Fruit fly (Drosophila melanogaster): ENCODE measurements around the gene CG8191.

The CG8191 gene

dm6 chrX:15697581-15698208 lies 34.3 kb upstream of the CG8191 start:
- TF ChIP-seq Mio (GFP tag; optimal IDR thresholded peaks at IDR 0.05) = no peak
- peak; percentile 74 for TF ChIP-seq sage (GFP tag; optimal IDR thresholded peaks at IDR 0.05)
- no peak for TF ChIP-seq Dfd (GFP tag; optimal IDR thresholded peaks at IDR 0.05)
- TF ChIP-seq OdsH (GFP tag; optimal IDR thresholded peaks at IDR 0.05) = peak; percentile 84
- TF ChIP-seq Dif (GFP tag; optimal IDR thresholded peaks at IDR 0.05; ENCODE audit: partially characterized antibody) = no peak
- TF ChIP-seq dl (GFP tag; optimal IDR thresholded peaks at IDR 0.05; ENCODE audit: insufficient read depth in 1 of 2, partially characterized antibody in 2 of 2) = no peak
- peak; percentile 33 for TF ChIP-seq woc (GFP tag; optimal IDR thresholded peaks at IDR 0.05)
- no peak for TF ChIP-seq pan (optimal IDR thresholded peaks at IDR 0.05)
- TF ChIP-seq Jra (GFP tag; optimal IDR thresholded peaks at IDR 0.05) = peak; percentile 49
- TF ChIP-seq CG9705 (GFP tag; optimal IDR thresholded peaks at IDR 0.05) = peak; percentile 70
- TF ChIP-seq foxo (GFP tag; optimal IDR thresholded peaks at IDR 0.05) = peak in 1 of 2 experiments; percentile 95
- no peak for TF ChIP-seq Hr83 (GFP tag; optimal IDR thresholded peaks at IDR 0.05; ENCODE audit: poor library complexity, severe bottlenecking)
- no peak for TF ChIP-seq CrebA (GFP tag; optimal IDR thresholded peaks at IDR 0.05; ENCODE audit: borderline replicate concordance)
- peak; percentile 85 for TF ChIP-seq dmrt93B (GFP tag; optimal IDR thresholded peaks at IDR 0.05)
- peak; percentile 61 for TF ChIP-seq ey (GFP tag; optimal IDR thresholded peaks at IDR 0.05)
- TF ChIP-seq fru (GFP tag; optimal IDR thresholded peaks at IDR 0.05) = peak; percentile 87
- peak; percentile 73 for TF ChIP-seq psq (GFP tag; optimal IDR thresholded peaks at IDR 0.05)
- peak; percentile 90 for TF ChIP-seq h (GFP tag; optimal IDR thresholded peaks at IDR 0.05)
- TF ChIP-seq Abd-B (GFP tag; optimal IDR thresholded peaks at IDR 0.05) = no peak
- TF ChIP-seq Hr78 (GFP tag; optimal IDR thresholded peaks at IDR 0.05) = no peak
- TF ChIP-seq GATAd (GFP tag; optimal IDR thresholded peaks at IDR 0.05) = no peak
- TF ChIP-seq Vsx2 (GFP tag; optimal IDR thresholded peaks at IDR 0.05; ENCODE audit: partially characterized antibody) = no peak
- TF ChIP-seq Sp1 (GFP tag; optimal IDR thresholded peaks at IDR 0.05) = peak; percentile 88
- peak; percentile 69 for TF ChIP-seq Rel (GFP tag; optimal IDR thresholded peaks at IDR 0.05)
- TF ChIP-seq Rel (tag; optimal IDR thresholded peaks at IDR 0.05) = peak; percentile 43
- peak; percentile 77 for TF ChIP-seq sv (GFP tag; optimal IDR thresholded peaks at IDR 0.05)
- TF ChIP-seq Myc (optimal IDR thresholded peaks at IDR 0.05) = peak; percentile 59
- TF ChIP-seq N (GFP tag; optimal IDR thresholded peaks at IDR 0.05) = no peak
- TF ChIP-seq rgr (GFP tag; optimal IDR thresholded peaks at IDR 0.05) = peak; percentile 92
- peak; percentile 71 for TF ChIP-seq Hnf4 (GFP tag; optimal IDR thresholded peaks at IDR 0.05)
- TF ChIP-seq jim (GFP tag; optimal IDR thresholded peaks at IDR 0.05) = no peak
- no peak for TF ChIP-seq usp (GFP tag; optimal IDR thresholded peaks at IDR 0.05)
- TF ChIP-seq tai (GFP tag; optimal IDR thresholded peaks at IDR 0.05) = no peak
- no peak for TF ChIP-seq brk (GFP tag; optimal IDR thresholded peaks at IDR 0.05)
- TF ChIP-seq HLH106 (tag; optimal IDR thresholded peaks at IDR 0.05) = peak; percentile 88
- TF ChIP-seq CG32264 (GFP tag; optimal IDR thresholded peaks at IDR 0.05) = peak; percentile 20
- no peak for TF ChIP-seq lola (GFP tag; optimal IDR thresholded peaks at IDR 0.05)
- TF ChIP-seq br (GFP tag; optimal IDR thresholded peaks at IDR 0.05) = peak; percentile 70
- TF ChIP-seq dsf (GFP tag; optimal IDR thresholded peaks at IDR 0.05; ENCODE audit: borderline replicate concordance) = no peak

dm6 chrX:15701047-15701446 lies 30.9 kb upstream of the CG8191 start, which contains the start of gene CG9240:
CG9240 (minus strand) TSS chrX:15701259.
- no peak for TF ChIP-seq dl (GFP tag; optimal IDR thresholded peaks at IDR 0.05; ENCODE audit: insufficient read depth in 1 of 2, partially characterized antibody in 2 of 2)
- peak; percentile 48 for TF ChIP-seq rgr (GFP tag; optimal IDR thresholded peaks at IDR 0.05)

- no peak for TF ChIP-seq usp (GFP tag; optimal IDR thresholded peaks at IDR 0.05)
- no peak for TF ChIP-seq dsf (GFP tag; optimal IDR thresholded peaks at IDR 0.05; ENCODE audit: borderline replicate concordance)
- peak; percentile 54 for TF ChIP-seq br (GFP tag; optimal IDR thresholded peaks at IDR 0.05)
- TF ChIP-seq rgr (GFP tag; optimal IDR thresholded peaks at IDR 0.05) = peak; percentile 63
- peak; percentile 40 for TF ChIP-seq psq (GFP tag; optimal IDR thresholded peaks at IDR 0.05)
- peak; percentile 29 for TF ChIP-seq sv (GFP tag; optimal IDR thresholded peaks at IDR 0.05)
- TF ChIP-seq Sp1 (GFP tag; optimal IDR thresholded peaks at IDR 0.05) = peak; percentile 63
- no peak for TF ChIP-seq brk (GFP tag; optimal IDR thresholded peaks at IDR 0.05)
- TF ChIP-seq dmrt93B (GFP tag; optimal IDR thresholded peaks at IDR 0.05) = peak; percentile 68
- peak; percentile 80 for TF ChIP-seq HLH106 (tag; optimal IDR thresholded peaks at IDR 0.05)
- peak; percentile 9 for TF ChIP-seq N (GFP tag; optimal IDR thresholded peaks at IDR 0.05)
- no peak for TF ChIP-seq Abd-B (GFP tag; optimal IDR thresholded peaks at IDR 0.05)
- no peak for TF ChIP-seq Dif (GFP tag; optimal IDR thresholded peaks at IDR 0.05; ENCODE audit: partially characterized antibody)
- no peak for TF ChIP-seq Mio (GFP tag; optimal IDR thresholded peaks at IDR 0.05)
- TF ChIP-seq CrebA (GFP tag; optimal IDR thresholded peaks at IDR 0.05; ENCODE audit: borderline replicate concordance) = no peak
- TF ChIP-seq ey (GFP tag; optimal IDR thresholded peaks at IDR 0.05) = peak; percentile 41
- peak; percentile 25 for TF ChIP-seq OdsH (GFP tag; optimal IDR thresholded peaks at IDR 0.05)
- no peak for TF ChIP-seq Hr83 (GFP tag; optimal IDR thresholded peaks at IDR 0.05; ENCODE audit: poor library complexity, severe bottlenecking)
- no peak for TF ChIP-seq Hnf4 (GFP tag; optimal IDR thresholded peaks at IDR 0.05)
- TF ChIP-seq CG9705 (GFP tag; optimal IDR thresholded peaks at IDR 0.05) = peak; percentile 49
- TF ChIP-seq foxo (GFP tag; optimal IDR thresholded peaks at IDR 0.05) = peak in 1 of 2 experiments; percentile 74
- peak; percentile 67 for TF ChIP-seq h (GFP tag; optimal IDR thresholded peaks at IDR 0.05)
- TF ChIP-seq woc (GFP tag; optimal IDR thresholded peaks at IDR 0.05) = peak; percentile 55
- no peak for TF ChIP-seq Vsx2 (GFP tag; optimal IDR thresholded peaks at IDR 0.05; ENCODE audit: partially characterized antibody)
- TF ChIP-seq Rel (GFP tag; optimal IDR thresholded peaks at IDR 0.05) = no peak
- peak; percentile 34 for TF ChIP-seq Rel (tag; optimal IDR thresholded peaks at IDR 0.05)
These were observed 28.2 kb upstream of the CG8191 start, which contains the start of the genes Pis and Hap40 for dm6 chrX:15703720-15704206. Pis (minus strand) TSS chrX:15703770. Hap40 (plus strand) TSS chrX:15704125.
